Fruit fly (Drosophila melanogaster): ENCODE measurements around the gene Sid.
A peak's percentile ranks its signal among the peaks of the same experiment; 100 is the strongest.

Gene Sid

dm6 chr3R:28676870-28677526, 6.5 kb downstream of the Sid start (continued):
- TF ChIP-seq Trl (optimal IDR thresholded peaks at IDR 0.05), result no peak
- no peak for TF ChIP-seq Trl (GFP tag; optimal IDR thresholded peaks at IDR 0.05)
- TF ChIP-seq Vsx1 (GFP tag; optimal IDR thresholded peaks at IDR 0.05), result peak; percentile 33
- no peak for TF ChIP-seq jigr1 (GFP tag; IDR thresholded peaks at IDR 0.05)
- TF ChIP-seq slbo (GFP tag; IDR thresholded peaks at IDR 0.05), result peak; percentile 79
- TF ChIP-seq CG16815 (GFP tag; optimal IDR thresholded peaks at IDR 0.05), result no peak
- TF ChIP-seq Hsf (GFP tag; optimal IDR thresholded peaks at IDR 0.05), result peak; percentile 27
- TF ChIP-seq Sry-δ (GFP tag; optimal IDR thresholded peaks at IDR 0.05), result no peak
- no peak for TF ChIP-seq Dfd (GFP tag; optimal IDR thresholded peaks at IDR 0.05)
- TF ChIP-seq Asciz (GFP tag; optimal IDR thresholded peaks at IDR 0.05), result no peak
- no peak for TF ChIP-seq Bgb (GFP tag; IDR thresholded peaks at IDR 0.05; ENCODE audit: partially characterized antibody)
- peak; percentile 6 for TF ChIP-seq Sox100B (GFP tag; optimal IDR thresholded peaks at IDR 0.05)
- no peak for TF ChIP-seq CG9797 (GFP tag; optimal IDR thresholded peaks at IDR 0.05)
- peak; percentile 59 for TF ChIP-seq CG9817 (tag; optimal IDR thresholded peaks at IDR 0.05)
- TF ChIP-seq Drgx (GFP tag; IDR thresholded peaks at IDR 0.05), result no peak
- TF ChIP-seq CG8924 (tag; optimal IDR thresholded peaks at IDR 0.05), result peak; percentile 49
- TF ChIP-seq CG11247 (GFP tag; IDR thresholded peaks at IDR 0.05), result 0 out of 2 replicates have a peak, but pooled peaks have one; percentile 37
- peak; percentile 47 for TF ChIP-seq CG12155 (GFP tag; optimal IDR thresholded peaks at IDR 0.05)
- no peak for TF ChIP-seq CG7928 (GFP tag; optimal IDR thresholded peaks at IDR 0.05)
- TF ChIP-seq hth (optimal IDR thresholded peaks at IDR 0.05), result no peak
- TF ChIP-seq CG6791 (GFP tag; IDR thresholded peaks at IDR 0.05; ENCODE audit: partially characterized antibody), result no peak
- no peak for TF ChIP-seq zfh1 (GFP tag; IDR thresholded peaks at IDR 0.05)
- peak; percentile 71 for TF ChIP-seq dmrt99B (tag; optimal IDR thresholded peaks at IDR 0.05)
- TF ChIP-seq CG32772 (GFP tag; IDR thresholded peaks at IDR 0.05), result peak; percentile 20; the same call in 1 of the 2 replicates
- TF ChIP-seq Stat92E (GFP tag; optimal IDR thresholded peaks at IDR 0.05), result no peak
- TF ChIP-seq CG2120 (GFP tag; optimal IDR thresholded peaks at IDR 0.05), result peak; percentile 74
- no peak for TF ChIP-seq CG10274 (GFP tag; optimal IDR thresholded peaks at IDR 0.05)
- no peak for TF ChIP-seq D19A (tag; optimal IDR thresholded peaks at IDR 0.05)
- peak; percentile 48 for TF ChIP-seq oc (tag; optimal IDR thresholded peaks at IDR 0.05)
- peak; percentile 1 for TF ChIP-seq ewg (GFP tag; optimal IDR thresholded peaks at IDR 0.05)
- peak in 1 of 2 experiments; percentile 67 for TF ChIP-seq dpn (GFP tag; optimal IDR thresholded peaks at IDR 0.05)
- peak; percentile 41; the same call in 2 of the 4 replicates for TF ChIP-seq Gug (GFP tag; IDR thresholded peaks at IDR 0.05)
- no peak for TF ChIP-seq bab2 (GFP tag; optimal IDR thresholded peaks at IDR 0.05)
- TF ChIP-seq ac (GFP tag; optimal IDR thresholded peaks at IDR 0.05), result no peak
- peak; percentile 64 for TF ChIP-seq HLH3B (GFP tag; IDR thresholded peaks at IDR 0.05)
- TF ChIP-seq Dref (GFP tag; IDR thresholded peaks at IDR 0.05), result no peak
- no peak for TF ChIP-seq tna (GFP tag; IDR thresholded peaks at IDR 0.05; ENCODE audit: partially characterized antibody)
- TF ChIP-seq Blimp-1 (GFP tag; optimal IDR thresholded peaks at IDR 0.05), result peak; percentile 20
- TF ChIP-seq unpg (GFP tag; optimal IDR thresholded peaks at IDR 0.05), result peak; percentile 68
- peak; percentile 74 for TF ChIP-seq CG13424 (tag; optimal IDR thresholded peaks at IDR 0.05)
- TF ChIP-seq HmgZ (tag; optimal IDR thresholded peaks at IDR 0.05), result peak; percentile 25
- TF ChIP-seq Lpt (GFP tag; optimal IDR thresholded peaks at IDR 0.05), result no peak
- no peak for TF ChIP-seq CTCF (GFP tag; optimal IDR thresholded peaks at IDR 0.05)
- peak; percentile 53; the same call in 1 of the 2 replicates for TF ChIP-seq CkIIα-i1 (GFP tag; IDR thresholded peaks at IDR 0.05)
- TF ChIP-seq Hr78 (GFP tag; optimal IDR thresholded peaks at IDR 0.05), result no peak
- no peak for TF ChIP-seq CG8359 (GFP tag; optimal IDR thresholded peaks at IDR 0.05; ENCODE audit: borderline replicate concordance)
- peak; percentile 71 for TF ChIP-seq CG9932 (GFP tag; IDR thresholded peaks at IDR 0.05)
- TF ChIP-seq CG30020 (tag; optimal IDR thresholded peaks at IDR 0.05), result no peak
- no peak for TF ChIP-seq CG2202 (tag; optimal IDR thresholded peaks at IDR 0.05)
- TF ChIP-seq CG12659 (GFP tag; optimal IDR thresholded peaks at IDR 0.05), result peak; percentile 37
